Fruit fly (Drosophila melanogaster) whole organism, prepupa: Measurements from ENCODE around the gene CG31301.

Source experiments
- CG11762 ChIP-seq: fragments of 200-800 bp; sonication (Bioruptor generic); optimal IDR thresholded peaks from 3 replicates; lab custom pipeline; 2016; ENCODE audit warnings: missing biosample characterization, missing genetic modification characterization; ENCODE audit not compliant: insufficient read depth
- CG32006 ChIP-seq: fragments of 200-800 bp; sonication (Bioruptor generic); optimal IDR thresholded peaks from 3 replicates; lab custom pipeline; 2017; ENCODE audit warnings: missing biosample characterization, mild to moderate bottlenecking, missing genetic modification characterization
- CG4318 ChIP-seq: fragments of 200-800 bp; sonication (Bioruptor generic); optimal IDR thresholded peaks from 3 replicates; lab custom pipeline; 2017; ENCODE audit warnings: missing biosample characterization, mild to moderate bottlenecking, missing genetic modification characterization
- Gug ChIP-seq: fragments of 200-800 bp; sonication (Bioruptor generic); IDR thresholded peaks from 2 replicates; pipeline ENCODE4 v1.3.6; 2022; ENCODE audit warnings: missing biosample characterization, missing genetic modification characterization

dm6 chr3R:15369742-15370141, 23.7 kb downstream of the CG31301 start, which contains the start of gene CG14868:
- no peak for TF ChIP-seq CG32006 (GFP tag; lab: Kevin White, UChicago)
- TF ChIP-seq CG4318 (GFP tag; lab: Kevin White, UChicago), result no peak
- no peak for TF ChIP-seq Gug (GFP tag; lab: Robert Waterston, UW)
- no peak for TF ChIP-seq CG11762
